Fruit fly (Drosophila melanogaster) whole organism, larva: ENCODE data around the gene Oatp33Eb.

ENCODE experiments used
- noc ChIP-seq: fragments of 200-800 bp; sonication (Bioruptor generic); optimal IDR thresholded peaks from 3 replicates; lab custom pipeline; 2019; ENCODE audit warnings: missing biosample characterization, mild to moderate bottlenecking, missing genetic modification characterization, moderate library complexity

The Oatp33Eb gene

DNA sequence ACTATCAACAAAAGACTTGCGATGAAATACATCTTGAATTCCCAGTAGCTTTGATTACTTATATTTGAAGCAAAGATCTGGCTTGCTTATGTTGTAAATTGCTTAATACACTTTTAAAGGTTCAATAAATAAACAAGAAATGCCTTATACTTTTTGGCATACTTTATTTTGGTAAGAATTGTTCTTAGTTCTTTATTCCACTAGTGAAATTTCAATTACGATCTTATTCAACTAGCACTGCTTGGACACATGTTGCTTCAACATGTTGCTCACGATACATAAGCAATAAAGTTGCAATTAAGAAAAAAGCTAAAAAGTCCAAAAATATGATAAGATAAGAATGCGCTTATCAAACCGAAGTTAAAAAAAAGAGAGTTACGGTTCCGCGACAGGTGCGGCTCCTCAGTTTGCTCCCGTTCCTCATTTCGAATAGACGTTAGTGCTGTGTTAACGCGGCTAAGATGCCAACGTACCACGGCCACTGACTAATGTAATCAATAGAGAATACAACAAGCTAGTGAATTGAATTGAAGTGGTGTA is at the start of gene Oatp33Eb, which contains the start of gene CG5421:
Gene Oatp33Eb, plus strand, starts transcription at position 403 of the 540 bp plus-strand sequence.
Gene CG5421, minus strand, starts transcription at position 51 of the 540 bp plus-strand sequence.
- no peak for TF ChIP-seq noc (tag; lab: Kevin White, UChicago)

DNA sequence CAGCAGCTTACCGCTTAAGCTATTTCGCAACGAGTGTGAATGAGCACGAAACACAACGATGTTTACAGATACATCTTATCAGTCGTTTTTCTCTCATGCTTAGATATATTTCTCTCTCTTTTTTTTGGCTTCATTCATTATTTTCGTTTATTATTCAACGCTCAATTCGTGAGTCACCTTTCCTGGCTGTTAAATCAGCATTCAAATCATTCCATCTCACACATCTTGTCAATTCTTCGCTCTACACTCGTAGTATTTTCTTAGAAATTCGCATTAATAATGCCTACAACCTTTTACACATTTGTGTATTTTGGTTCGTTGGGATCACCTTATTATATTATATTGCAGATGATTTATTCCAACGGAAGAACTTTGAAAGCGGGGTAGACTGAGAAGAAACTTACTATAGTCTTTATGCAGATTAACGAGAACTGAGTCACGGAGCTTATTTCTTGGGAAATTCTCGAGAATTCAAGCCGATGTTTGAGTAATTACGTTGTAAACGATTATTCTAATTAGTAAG is 43.7 kb upstream of the Oatp33Eb start:
- TF ChIP-seq noc (tag; lab: Kevin White, UChicago) = no peak

DNA sequence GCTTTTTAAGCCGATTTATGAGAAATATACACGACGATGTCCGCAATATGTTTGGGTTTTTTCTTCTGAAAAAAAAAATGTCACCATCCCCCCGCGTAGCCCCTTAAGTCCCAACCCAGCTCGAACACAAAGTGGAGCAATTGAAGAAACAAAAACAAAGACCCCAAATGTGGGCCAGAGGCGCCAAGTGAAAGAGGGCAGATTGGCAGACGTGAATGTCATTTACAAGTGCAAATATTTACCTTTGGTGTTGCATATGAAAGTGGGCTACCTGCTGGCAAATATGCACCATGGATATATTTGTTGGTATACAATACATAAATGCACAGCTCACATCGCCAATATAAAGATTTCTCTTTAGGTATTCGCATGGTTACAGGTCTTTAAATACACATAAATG is 37.6 kb upstream of the Oatp33Eb start:
- TF ChIP-seq noc (tag; lab: Kevin White, UChicago) = no peak

dm6 chr2L:12413899-12414298 is 34.4 kb upstream of the Oatp33Eb start:
- TF ChIP-seq noc (tag; lab: Kevin White, UChicago) = no peak

dm6 chr2L:12415485-12416137 is 32.7 kb upstream of the Oatp33Eb start:
- no peak for TF ChIP-seq noc (tag; lab: Kevin White, UChicago)

DNA sequence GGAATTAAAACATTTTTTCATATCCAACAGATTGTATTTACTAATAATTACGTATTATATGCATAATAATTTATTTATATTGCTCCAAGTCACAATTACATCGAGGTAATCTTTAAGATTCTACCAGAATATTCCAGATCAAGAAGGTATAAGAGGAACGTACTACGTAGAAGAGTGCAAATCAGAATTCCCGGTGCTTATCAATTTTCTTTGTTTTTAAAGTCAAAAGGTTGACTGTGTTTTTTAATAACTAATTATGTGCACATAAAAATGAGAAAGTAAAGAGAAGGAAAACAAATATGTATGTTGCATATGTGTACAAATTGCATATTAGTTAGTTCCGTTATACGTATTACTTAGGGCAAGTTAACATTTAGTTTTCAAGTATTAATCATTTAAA is 27.1 kb upstream of the Oatp33Eb start:
- no peak for TF ChIP-seq noc (tag; lab: Kevin White, UChicago)

- TF ChIP-seq noc (tag; lab: Kevin White, UChicago) = no peak
Measured at dm6 chr2L:12421793-12422691, 26.2 kb upstream of the Oatp33Eb start.

DNA sequence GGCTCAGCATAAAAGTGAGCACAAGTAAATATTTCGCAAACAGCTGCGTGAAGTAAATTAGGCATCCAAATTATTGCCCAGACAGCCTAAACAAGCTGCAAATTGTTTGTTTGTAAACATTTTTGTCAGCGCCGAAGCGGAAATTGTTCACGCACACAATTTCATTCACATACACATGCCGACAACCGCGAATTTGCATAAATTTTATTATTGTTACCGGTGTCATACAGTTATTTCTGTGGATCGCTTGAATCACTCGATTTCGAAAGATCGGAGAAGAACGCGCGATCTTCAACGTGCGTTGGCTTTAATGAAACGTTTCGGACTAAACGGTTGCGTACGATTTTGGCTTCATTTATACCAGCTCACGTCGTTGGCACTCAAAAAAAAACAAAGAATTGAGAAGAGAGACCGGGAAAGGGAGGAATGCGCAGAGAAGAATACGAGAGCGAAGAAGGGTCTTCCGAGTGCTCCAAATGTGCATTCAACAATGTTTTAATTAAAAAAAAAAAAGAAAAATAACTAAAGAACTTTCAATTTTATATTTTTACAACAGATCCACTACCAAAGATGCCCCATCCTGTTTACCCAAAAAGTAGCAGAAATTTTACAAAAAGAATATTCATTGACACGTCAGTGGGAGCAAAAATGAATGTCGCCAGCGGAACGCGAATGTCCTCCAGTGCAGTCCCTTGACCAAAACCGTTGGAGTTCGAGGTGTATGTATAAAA is 25.0 kb upstream of the Oatp33Eb start, which contains the start of gene vir-1:
Gene vir-1, minus strand, starts transcription at position 334 of the 731 bp plus-strand sequence.
- TF ChIP-seq noc (tag; lab: Kevin White, UChicago) = no peak

DNA sequence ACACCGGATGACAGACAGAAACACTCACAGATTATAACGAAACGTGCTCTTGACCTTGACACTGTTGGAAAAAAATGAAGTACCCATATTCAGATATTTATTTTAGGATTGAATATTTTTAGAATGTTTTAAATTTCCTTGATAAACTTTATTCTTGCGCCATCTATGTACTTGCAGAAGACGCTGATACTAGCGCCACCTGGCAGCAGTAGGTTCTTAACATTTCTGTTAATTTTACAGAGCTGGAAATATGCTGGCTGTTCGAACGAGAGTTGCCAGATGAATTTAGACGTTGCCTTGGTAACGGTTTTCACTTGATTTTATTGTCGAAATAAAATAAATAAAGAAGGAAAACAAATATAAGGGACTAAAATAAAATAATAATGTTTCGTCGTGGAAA is 23.7 kb upstream of the Oatp33Eb start, which contains the start of gene Fam92:
Gene Fam92, plus strand, starts transcription at position 350 of the 400 bp plus-strand sequence.
- no peak for TF ChIP-seq noc (tag; lab: Kevin White, UChicago)

DNA sequence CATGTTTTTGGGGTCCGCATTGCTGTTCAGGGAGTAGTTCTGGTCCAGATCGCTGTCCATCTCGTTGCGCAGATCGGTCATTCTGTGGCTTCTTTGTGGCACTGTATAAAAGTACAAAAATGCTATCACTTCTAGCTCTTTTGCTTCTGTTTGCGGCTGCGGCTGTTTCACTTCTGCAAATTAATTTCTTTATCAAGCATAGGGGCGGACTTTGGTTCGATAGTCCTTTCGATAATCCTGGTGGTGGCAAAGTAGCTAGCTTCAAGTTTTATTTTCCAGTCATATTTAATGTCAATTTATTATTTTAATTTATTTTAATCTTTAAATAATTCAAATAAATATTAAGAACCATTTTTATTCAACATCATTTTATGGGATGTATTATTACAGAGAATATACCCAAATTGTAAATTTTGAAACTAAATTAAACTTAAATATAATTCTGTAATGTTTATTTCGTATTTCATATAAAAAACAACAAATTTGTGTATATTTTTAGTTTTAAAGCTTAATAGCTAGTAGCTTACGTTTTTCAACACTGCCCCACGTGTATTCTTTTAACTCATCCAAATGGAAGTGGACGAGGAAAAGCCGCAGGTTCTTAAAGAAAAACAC is 20.7 kb upstream of the Oatp33Eb start, which contains the start of the genes CG5446 and Trm1:
Gene CG5446, minus strand, starts transcription at position 223 of the 615 bp plus-strand sequence.
Gene Trm1, plus strand, starts transcription at position 542 of the 615 bp plus-strand sequence.
- TF ChIP-seq noc (tag; lab: Kevin White, UChicago) = peak; percentile 78

DNA sequence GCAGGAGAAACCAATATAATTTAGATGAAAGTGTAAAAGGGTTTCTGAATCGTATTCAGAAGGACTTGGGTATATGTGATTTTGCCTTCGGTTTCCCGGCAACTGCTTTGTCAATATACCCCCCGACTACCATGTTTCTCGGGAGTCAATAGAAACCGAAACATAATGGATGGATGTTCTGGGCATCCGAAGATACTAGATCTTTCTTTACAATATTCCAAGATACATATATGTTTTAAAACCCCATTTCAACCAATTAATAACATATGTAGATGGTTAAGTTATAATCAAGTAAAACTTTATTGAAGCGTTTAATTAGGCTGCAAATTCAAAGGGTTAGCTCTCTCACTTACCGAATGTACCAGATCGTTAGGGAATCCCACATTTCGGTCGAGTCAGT is 17.5 kb upstream of the Oatp33Eb start, which contains the start of gene CG5435:
Gene CG5435, minus strand, starts transcription at position 101 of the 400 bp plus-strand sequence.
- no peak for TF ChIP-seq noc (tag; lab: Kevin White, UChicago)

DNA sequence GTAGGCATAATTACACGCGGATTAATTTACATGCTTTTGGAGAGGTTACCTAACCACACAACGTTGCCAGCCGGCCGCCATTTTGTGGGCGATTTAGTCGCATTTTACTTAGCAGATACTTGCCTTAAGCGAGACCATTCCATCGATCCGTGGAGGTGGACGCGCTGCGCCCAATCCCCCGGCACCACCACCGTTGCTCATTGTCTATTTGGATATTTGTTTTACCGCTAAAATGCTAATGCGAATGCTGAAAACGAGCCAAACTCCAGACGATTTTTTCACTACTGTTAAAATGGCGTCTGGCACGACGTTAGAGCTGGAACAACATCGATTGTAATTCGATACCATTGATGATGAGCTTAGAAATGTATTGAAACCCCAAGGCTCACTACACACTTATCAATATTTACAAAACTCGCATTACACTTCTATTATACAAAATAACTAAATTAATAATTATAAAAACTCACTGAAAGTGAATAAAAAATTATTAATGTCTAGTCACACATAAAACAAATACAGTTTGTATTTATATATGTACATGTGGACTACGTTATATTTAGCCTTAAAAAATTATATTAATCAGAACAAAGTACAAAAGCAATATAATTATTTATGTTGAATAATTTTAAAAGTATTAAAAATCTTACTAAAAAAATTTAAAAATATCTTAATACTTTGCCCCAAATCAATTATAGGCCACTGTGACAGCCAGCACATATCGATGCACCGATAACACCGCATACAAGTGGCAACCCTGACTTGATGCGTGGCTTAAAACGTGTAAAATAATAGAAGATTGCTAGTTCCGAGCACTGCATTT is 14.4 kb upstream of the Oatp33Eb start, which contains the start of gene eRF3:
Gene eRF3, plus strand, starts transcription at position 741 of the 823 bp plus-strand sequence.
- TF ChIP-seq noc (tag; lab: Kevin White, UChicago) = peak; percentile 44

DNA sequence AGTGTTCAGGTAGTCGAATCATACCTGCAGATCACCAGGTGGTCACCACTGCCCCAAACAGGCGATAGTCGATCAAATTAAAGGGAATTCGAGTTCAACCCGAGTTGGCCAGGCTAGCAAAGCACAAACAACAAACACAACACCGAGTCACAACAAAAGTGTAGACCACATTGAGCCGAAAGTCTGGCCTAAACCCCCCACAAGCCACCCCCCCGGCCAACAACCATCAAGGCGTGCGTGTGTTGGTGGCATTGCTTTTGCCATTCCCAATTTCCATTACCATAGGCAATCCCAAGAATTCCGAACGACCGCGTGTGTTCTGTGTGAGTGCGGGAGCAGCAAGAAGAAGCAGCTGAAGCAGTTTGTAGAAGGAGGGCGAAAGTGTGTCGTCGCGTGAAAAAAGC is 13.7 kb upstream of the Oatp33Eb start, which contains the start of gene SC35:
Gene SC35, minus strand, starts transcription at position 131 of the 404 bp plus-strand sequence.
- TF ChIP-seq noc (tag; lab: Kevin White, UChicago) = no peak
